Worm (Caenorhabditis elegans) whole organism, midembryonic: ENCODE measurements around the gene nrps-1.

Experiments used
- T22C8.4 ChIP-seq: fragments of 200-800 bp; sonication (Bioruptor generic); IDR thresholded peaks from 2 replicates; pipeline ENCODE4 v1.3.6; 2022; ENCODE audit warnings: missing genetic modification characterization, missing compliant biosample characterization
- flt-1 ChIP-seq: fragments of 200-800 bp; sonication (Bioruptor generic); IDR thresholded peaks from 2 replicates; pipeline ENCODE4 v1.3.6; 2022; ENCODE audit warnings: missing genetic modification characterization, missing compliant biosample characterization
- med-1 ChIP-seq: sonication (generic microtip); optimal IDR thresholded peaks from 2 replicates; lab custom pipeline; 2017; ENCODE audit warnings: missing genetic modification characterization, mild to moderate bottlenecking, missing compliant biosample characterization, antibody characterized with exemption, missing genetic modification reagents; ENCODE audit not compliant: insufficient read depth
- tab-1 ChIP-seq: fragments of 200-800 bp; sonication (Bioruptor generic); IDR thresholded peaks from 2 replicates; pipeline ENCODE4 v1.3.6; 2022; ENCODE audit warnings: missing genetic modification characterization, missing compliant biosample characterization
- ztf-29 ChIP-seq: fragments of 200-800 bp; sonication (Bioruptor generic); IDR thresholded peaks from 2 replicates; pipeline ENCODE4 v1.3.6; 2022; ENCODE audit warnings: missing genetic modification reagents, missing genetic modification characterization, missing compliant biosample characterization

ce11 chrIII:11544947-11545346, 10.5 kb downstream of the nrps-1 start:
- TF ChIP-seq ztf-29 (no peak), flt-1 (no peak), tab-1 (GFP tag; lab: Robert Waterston, UW) (no peak), T22C8.4 (GFP tag; lab: Robert Waterston, UW) (no peak), med-1 (GFP tag; lab: Kevin White, UChicago) (no peak)
